Worm (Caenorhabditis elegans) whole organism, L3 larva: ENCODE results near the gene ttr-41.

Experiments used
- R02D3.7 ChIP-seq: fragments of 150-350 bp; optimal IDR thresholded peaks from 2 replicates; lab custom pipeline; 2014; ENCODE audit warnings: missing biosample characterization, missing genetic modification characterization
- ZK546.5 ChIP-seq: sonication (generic microtip); optimal IDR thresholded peaks from 2 replicates; lab custom pipeline; 2017; ENCODE audit warnings: missing biosample characterization, missing genetic modification characterization
- aly-2 ChIP-seq: fragments of 150-350 bp; optimal IDR thresholded peaks from 2 replicates; lab custom pipeline; 2014; ENCODE audit warnings: missing biosample characterization, missing genetic modification characterization
- ama-1 ChIP-seq: fragments of 150-350 bp; optimal IDR thresholded peaks from 2 replicates; lab custom pipeline; 2018
- ceh-16 ChIP-seq: sonication (generic microtip); optimal IDR thresholded peaks from 2 replicates; lab custom pipeline; 2017; ENCODE audit warnings: missing biosample characterization, missing genetic modification characterization
- ceh-28 ChIP-seq: fragments of 150-350 bp; optimal IDR thresholded peaks from 2 replicates; lab custom pipeline; 2014; ENCODE audit warnings: missing biosample characterization, missing genetic modification reagents, missing genetic modification characterization
- ceh-9 ChIP-seq: sonication (generic microtip); optimal IDR thresholded peaks from 2 replicates; lab custom pipeline; 2018; ENCODE audit warnings: missing biosample characterization, missing genetic modification characterization
- daf-12 ChIP-seq: fragments of 150-350 bp; optimal IDR thresholded peaks from 2 replicates; lab custom pipeline; 2014; ENCODE audit warnings: missing biosample characterization, missing genetic modification reagents, missing genetic modification characterization
- egl-27 ChIP-seq: sonication (generic microtip); optimal IDR thresholded peaks from 4 replicates; lab custom pipeline; 2017; ENCODE audit warnings: missing biosample characterization, missing genetic modification reagents, missing genetic modification characterization
- egl-5 ChIP-seq: fragments of 150-350 bp; optimal IDR thresholded peaks from 2 replicates; lab custom pipeline; 2017; ENCODE audit warnings: missing biosample characterization, missing genetic modification reagents, missing genetic modification characterization, inconsistent platforms
- elt-1 ChIP-seq: fragments of 150-350 bp; optimal IDR thresholded peaks from 2 replicates; lab custom pipeline; 2014; ENCODE audit warnings: missing biosample characterization, missing genetic modification characterization
- elt-2 ChIP-seq: sonication (generic microtip); optimal IDR thresholded peaks from 2 replicates; lab custom pipeline; 2016; ENCODE audit warnings: missing genetic modification reagents, mild to moderate bottlenecking, missing genetic modification characterization, missing compliant biosample characterization
- elt-3 ChIP-seq, 3 experiments: fragments of 150-350 bp in 1 of 3; sonication (generic microtip) in 2 of 3; optimal IDR thresholded peaks; 2 replicates in 2 of 3; 4 replicates in 1 of 3; lab custom pipeline; 2014 to 2017; ENCODE audit warnings: missing biosample characterization in 3 of 3, missing genetic modification characterization in 3 of 3
- eor-1 ChIP-seq, 2 experiments: fragments of 150-350 bp; optimal IDR thresholded peaks; 2 replicates each; lab custom pipeline; 2014 to 2018; ENCODE audit warnings: missing biosample characterization in 2 of 2, missing genetic modification characterization in 2 of 2
- fkh-10 ChIP-seq: sonication (generic microtip); optimal IDR thresholded peaks from 2 replicates; lab custom pipeline; 2017; ENCODE audit warnings: missing biosample characterization, missing genetic modification reagents, missing genetic modification characterization
- fkh-2 ChIP-seq: fragments of 150-350 bp; optimal IDR thresholded peaks from 2 replicates; lab custom pipeline; 2014; ENCODE audit warnings: missing biosample characterization, missing genetic modification reagents, missing genetic modification characterization
- fos-1 ChIP-seq: fragments of 150-350 bp; optimal IDR thresholded peaks from 2 replicates; lab custom pipeline; 2014; ENCODE audit warnings: missing biosample characterization, missing genetic modification characterization
- jun-1 ChIP-seq: fragments of 150-350 bp; optimal IDR thresholded peaks from 2 replicates; lab custom pipeline; 2014; ENCODE audit warnings: missing biosample characterization, missing genetic modification reagents, missing genetic modification characterization
- lin-15B ChIP-seq: fragments of 150-350 bp; optimal IDR thresholded peaks from 2 replicates; lab custom pipeline; 2014; ENCODE audit warnings: missing biosample characterization, missing genetic modification characterization
- lsy-12 ChIP-seq: sonication (generic microtip); optimal IDR thresholded peaks from 2 replicates; lab custom pipeline; 2016; ENCODE audit warnings: mild to moderate bottlenecking, missing genetic modification characterization, missing compliant biosample characterization
- mdl-1 ChIP-seq: fragments of 150-350 bp; optimal IDR thresholded peaks from 2 replicates; lab custom pipeline; 2014; ENCODE audit warnings: missing biosample characterization, missing genetic modification characterization
- mml-1 ChIP-seq: fragments of 150-350 bp; sonication (generic microtip); optimal IDR thresholded peaks from 3 replicates; lab custom pipeline; 2014; ENCODE audit warnings: missing biosample characterization, missing genetic modification characterization
- nhr-11 ChIP-seq: fragments of 150-350 bp; optimal IDR thresholded peaks from 2 replicates; lab custom pipeline; 2014; ENCODE audit warnings: missing biosample characterization, missing genetic modification characterization
- nhr-12 ChIP-seq: fragments of 150-350 bp; optimal IDR thresholded peaks from 2 replicates; lab custom pipeline; 2014; ENCODE audit warnings: missing biosample characterization, missing genetic modification characterization
- nhr-237 ChIP-seq: fragments of 150-350 bp; optimal IDR thresholded peaks from 2 replicates; lab custom pipeline; 2014; ENCODE audit warnings: missing biosample characterization, missing genetic modification characterization
- nhr-25 ChIP-seq: sonication (generic microtip); optimal IDR thresholded peaks from 2 replicates; lab custom pipeline; 2017; ENCODE audit warnings: missing biosample characterization, missing genetic modification characterization
- nhr-28 ChIP-seq: fragments of 150-350 bp; optimal IDR thresholded peaks from 2 replicates; lab custom pipeline; 2014; ENCODE audit warnings: missing biosample characterization, missing genetic modification characterization
- nhr-67 ChIP-seq: fragments of 150-350 bp; optimal IDR thresholded peaks from 2 replicates; lab custom pipeline; 2014; ENCODE audit warnings: missing biosample characterization, missing genetic modification characterization
- nhr-76 ChIP-seq: fragments of 150-350 bp; sonication (generic microtip); optimal IDR thresholded peaks from 5 replicates; lab custom pipeline; 2014; ENCODE audit warnings: missing biosample characterization, missing genetic modification characterization
- pha-4 ChIP-seq: fragments of 150-350 bp; optimal IDR thresholded peaks from 2 replicates; lab custom pipeline; 2014; ENCODE audit warnings: missing biosample characterization, missing genetic modification reagents, missing genetic modification characterization
- pqm-1 ChIP-seq: fragments of 150-350 bp; optimal IDR thresholded peaks from 2 replicates; lab custom pipeline; 2017; ENCODE audit warnings: missing biosample characterization, missing genetic modification characterization, inconsistent platforms
- sea-2 ChIP-seq: fragments of 150-350 bp; sonication (generic microtip); optimal IDR thresholded peaks from 4 replicates; lab custom pipeline; 2014; ENCODE audit warnings: missing biosample characterization, missing genetic modification reagents, missing genetic modification characterization
- skn-1 ChIP-seq: fragments of 150-350 bp; optimal IDR thresholded peaks from 2 replicates; lab custom pipeline; 2014; ENCODE audit warnings: missing biosample characterization, missing genetic modification characterization
- snpc-4 ChIP-seq: fragments of 150-350 bp; optimal IDR thresholded peaks from 2 replicates; lab custom pipeline; 2014; ENCODE audit warnings: missing biosample characterization, missing genetic modification characterization
- unc-39 ChIP-seq: sonication (generic microtip); optimal IDR thresholded peaks from 4 replicates; lab custom pipeline; 2017; ENCODE audit warnings: missing biosample characterization, missing genetic modification characterization
- unc-62 ChIP-seq: fragments of 150-350 bp; sonication (generic microtip); optimal IDR thresholded peaks from 4 replicates; lab custom pipeline; 2014; ENCODE audit warnings: missing biosample characterization, missing genetic modification reagents, missing genetic modification characterization
- zag-1 ChIP-seq: fragments of 150-350 bp; optimal IDR thresholded peaks from 2 replicates; lab custom pipeline; 2014; ENCODE audit warnings: missing biosample characterization, missing genetic modification characterization
- ztf-11 ChIP-seq: fragments of 150-350 bp; optimal IDR thresholded peaks from 2 replicates; lab custom pipeline; 2014; ENCODE audit warnings: missing biosample characterization, missing genetic modification characterization
- ztf-4 ChIP-seq: fragments of 150-350 bp; optimal IDR thresholded peaks from 2 replicates; lab custom pipeline; 2014; ENCODE audit warnings: missing biosample characterization, missing genetic modification characterization

ttr-41 gene

DNA sequence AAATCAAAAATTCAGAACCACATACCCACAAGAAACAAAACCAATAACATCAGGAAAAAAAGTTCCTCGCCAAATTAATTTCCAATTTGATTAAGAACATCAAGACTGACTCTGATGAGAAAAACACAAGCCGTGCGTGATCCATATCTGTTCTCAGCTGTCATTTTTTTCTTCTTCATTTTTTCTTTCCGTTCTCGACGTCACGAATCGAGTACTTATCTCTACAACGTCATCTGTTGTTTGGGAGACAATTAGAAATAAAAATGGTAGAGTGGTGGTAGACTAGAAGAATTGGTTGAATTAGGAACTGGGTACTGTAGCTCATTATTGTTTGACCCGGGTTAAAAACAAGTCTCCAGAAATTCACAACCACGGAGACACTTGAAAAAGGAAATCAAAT lies 33.4 kb upstream of the ttr-41 start:
- TF ChIP-seq elt-1 (tag; lab: Kevin White, UChicago) = peak; percentile 76
- no peak for TF ChIP-seq nhr-12

DNA sequence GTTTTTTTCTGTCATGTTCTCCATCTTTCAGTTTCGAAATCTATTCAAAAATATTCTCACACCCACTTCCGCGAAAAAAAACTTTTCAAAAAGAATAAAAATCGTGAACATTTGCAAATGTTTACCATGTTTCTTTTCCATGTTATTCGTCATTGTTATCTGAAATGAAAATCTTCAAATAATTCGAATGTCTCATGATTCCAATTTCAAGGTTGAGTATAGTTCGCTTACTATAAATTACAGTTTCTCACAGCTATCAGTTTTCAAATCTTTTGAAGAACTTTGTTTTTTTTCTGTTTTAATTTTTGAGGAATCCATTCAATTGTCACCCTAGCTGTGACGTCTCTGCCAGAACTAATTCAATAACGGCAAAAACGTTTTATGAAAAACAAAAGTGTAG lies 32.2 kb upstream of the ttr-41 start:
- TF ChIP-seq jun-1 (no peak), nhr-25 (peak; percentile 52), elt-1 (tag; lab: Kevin White, UChicago) (peak; percentile 93), ceh-16 (tag; lab: Kevin White, UChicago) (no peak)

DNA sequence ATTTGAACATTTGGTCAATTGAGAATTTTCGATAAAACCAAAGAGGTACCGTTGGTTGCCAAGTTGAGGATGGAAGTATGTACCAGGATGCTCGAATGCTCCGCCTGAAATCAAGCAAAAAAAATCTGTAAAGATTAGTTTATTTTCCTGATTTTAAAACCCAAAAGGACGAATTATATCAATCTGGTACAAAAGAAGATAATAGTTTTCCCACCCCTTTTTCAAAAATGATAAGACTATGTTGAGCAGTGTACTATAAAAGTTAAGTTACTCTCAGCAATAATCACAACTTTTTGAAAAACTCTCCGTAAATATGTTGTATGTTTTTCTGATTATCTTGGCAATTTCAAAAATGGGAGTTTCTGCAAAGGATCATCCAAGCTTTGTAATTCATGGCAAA lies 30.8 kb upstream of the ttr-41 start, which contains the start of gene F26G1.3:
TSS of gene F26G1.3 (plus strand) at position 301 of the 400 bp plus-strand sequence.
- no peak for TF ChIP-seq unc-62
- no peak for TF ChIP-seq ceh-28
- TF ChIP-seq eor-1 (tag; optimal IDR thresholded peaks at IDR 0.05; lab: Kevin White, UChicago) = no peak
- no peak for TF ChIP-seq unc-39
- no peak for TF ChIP-seq egl-5
- TF ChIP-seq mdl-1 (tag; lab: Kevin White, UChicago) = no peak
- TF ChIP-seq skn-1 (tag; lab: Kevin White, UChicago) = no peak
- TF ChIP-seq zag-1 = no peak
- TF ChIP-seq ceh-16 (tag; lab: Kevin White, UChicago) = no peak
- TF ChIP-seq pqm-1 (tag; lab: Kevin White, UChicago) = no peak
- TF ChIP-seq daf-12 (tag; lab: Kevin White, UChicago) = no peak
- no peak for TF ChIP-seq ztf-11
- no peak for TF ChIP-seq nhr-25
- TF ChIP-seq fos-1 (tag; lab: Kevin White, UChicago) = no peak
- TF ChIP-seq ama-1 (lab: Kevin White, UChicago) = no peak
- no peak for TF ChIP-seq R02D3.7
- no peak for TF ChIP-seq nhr-28 (tag; lab: Kevin White, UChicago)
- TF ChIP-seq nhr-12 = no peak
- TF ChIP-seq lin-15B = no peak

DNA sequence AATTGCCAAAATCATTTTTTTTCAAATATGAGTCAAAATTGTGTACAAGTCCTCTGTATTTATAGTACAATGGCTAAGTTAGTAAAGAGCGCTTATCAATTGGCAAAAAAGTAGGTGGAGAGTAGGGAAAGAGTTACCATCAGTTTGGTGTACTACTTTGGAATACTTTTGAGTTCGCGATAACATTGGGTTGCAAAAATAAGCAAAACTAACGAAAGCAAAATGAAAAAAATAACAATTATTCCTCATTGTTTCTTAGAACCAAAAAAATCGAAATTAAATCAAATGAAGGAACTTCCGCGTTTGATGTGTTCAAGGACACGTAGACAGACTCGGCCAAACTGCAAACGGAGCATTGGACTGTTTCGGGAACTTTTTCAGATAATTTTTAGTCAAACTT lies 29.1 kb upstream of the ttr-41 start, which contains the start of gene C27D9.2:
TSS of gene C27D9.2 (minus strand) at position 101 of the 400 bp plus-strand sequence.
- TF ChIP-seq fos-1 (tag; lab: Kevin White, UChicago) (no peak), ZK546.5 (no peak), fkh-10 (GFP tag; lab: Kevin White, UChicago) (no peak)

DNA sequence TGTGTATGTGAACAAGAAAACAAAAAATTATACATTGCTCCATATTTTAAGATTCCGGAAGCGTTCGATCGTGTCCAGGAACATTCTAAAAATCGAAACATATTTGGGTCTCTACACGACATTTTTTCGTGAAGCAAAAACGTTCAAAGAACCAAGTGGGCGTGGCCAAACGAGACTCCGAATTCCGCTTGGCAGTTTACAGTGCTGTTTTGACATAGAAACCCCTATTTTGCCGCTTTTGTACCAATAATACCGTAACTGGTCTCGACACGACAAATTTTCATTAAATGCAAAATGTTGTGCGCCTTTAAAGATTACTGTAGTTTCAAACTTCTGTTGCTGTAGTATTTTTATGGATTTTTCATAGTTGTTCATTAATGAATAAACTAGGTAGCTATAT lies 28.0 kb upstream of the ttr-41 start:
- no peak for TF ChIP-seq zag-1
- TF ChIP-seq nhr-67 = no peak
- no peak for TF ChIP-seq fos-1 (tag; lab: Kevin White, UChicago)
- TF ChIP-seq nhr-12 = no peak
- TF ChIP-seq mdl-1 (tag; lab: Kevin White, UChicago) = no peak
- no peak for TF ChIP-seq elt-2 (tag; lab: Kevin White, UChicago)
- no peak for TF ChIP-seq nhr-28 (tag; lab: Kevin White, UChicago)
- TF ChIP-seq mml-1 (tag; lab: Kevin White, UChicago) = no peak
- no peak for TF ChIP-seq nhr-76 (tag; lab: Kevin White, UChicago)
- no peak for TF ChIP-seq ceh-9
- TF ChIP-seq lsy-12 (tag; lab: Kevin White, UChicago) = no peak
- TF ChIP-seq daf-12 (tag; lab: Kevin White, UChicago) = no peak
- no peak for TF ChIP-seq ceh-28
- no peak for TF ChIP-seq egl-5
- TF ChIP-seq egl-27 (tag; lab: Kevin White, UChicago) = no peak
- TF ChIP-seq elt-3 (tag; optimal IDR thresholded peaks at IDR 0.05; lab: Kevin White, UChicago) = no peak
- TF ChIP-seq snpc-4 = no peak

DNA sequence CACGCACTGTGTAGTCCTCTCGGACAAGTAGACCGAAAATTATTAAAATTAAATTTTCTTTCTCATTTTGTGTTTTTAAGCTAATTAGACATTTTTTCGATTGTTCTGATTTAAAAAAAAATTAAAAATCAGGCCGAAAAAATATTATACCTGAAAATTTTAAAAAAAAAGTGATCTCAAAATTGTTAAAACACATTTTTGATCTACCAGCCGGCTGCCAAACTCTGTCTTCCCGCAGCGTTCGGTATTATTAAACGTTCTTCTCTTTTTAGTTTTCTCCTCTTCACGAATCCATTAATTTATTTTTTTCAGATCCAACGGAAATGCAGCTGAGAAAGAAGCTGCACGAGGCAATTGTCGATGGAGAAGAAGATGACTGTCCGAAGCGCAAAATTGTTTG lies 25.5 kb upstream of the ttr-41 start, which contains the start of gene C27D9.1:
TSS of gene C27D9.1 (plus strand) at position 281 of the 400 bp plus-strand sequence.
- TF ChIP-seq zag-1 = no peak
- no peak for TF ChIP-seq aly-2 (tag; lab: Kevin White, UChicago)
- TF ChIP-seq skn-1 (tag; lab: Kevin White, UChicago) = no peak
- no peak for TF ChIP-seq snpc-4
- no peak for TF ChIP-seq fkh-2 (tag; lab: Kevin White, UChicago)
- TF ChIP-seq pha-4 (tag; lab: Kevin White, UChicago) = no peak
- TF ChIP-seq R02D3.7 = no peak
- no peak for TF ChIP-seq ceh-16 (tag; lab: Kevin White, UChicago)
- TF ChIP-seq nhr-237 (tag; lab: Kevin White, UChicago) = no peak
- TF ChIP-seq sea-2 (GFP tag; lab: Kevin White, UChicago) = no peak
- TF ChIP-seq fos-1 (tag; lab: Kevin White, UChicago) = no peak
- no peak for TF ChIP-seq ztf-4 (tag; lab: Kevin White, UChicago)
- TF ChIP-seq ztf-11 = no peak
- no peak for TF ChIP-seq mml-1 (tag; lab: Kevin White, UChicago)
- TF ChIP-seq nhr-76 (tag; lab: Kevin White, UChicago) = no peak
- no peak for TF ChIP-seq nhr-11 (tag; lab: Kevin White, UChicago)
